Worm (Caenorhabditis elegans): ENCODE measurements around the gene lips-3.

lips-3 gene

DNA sequence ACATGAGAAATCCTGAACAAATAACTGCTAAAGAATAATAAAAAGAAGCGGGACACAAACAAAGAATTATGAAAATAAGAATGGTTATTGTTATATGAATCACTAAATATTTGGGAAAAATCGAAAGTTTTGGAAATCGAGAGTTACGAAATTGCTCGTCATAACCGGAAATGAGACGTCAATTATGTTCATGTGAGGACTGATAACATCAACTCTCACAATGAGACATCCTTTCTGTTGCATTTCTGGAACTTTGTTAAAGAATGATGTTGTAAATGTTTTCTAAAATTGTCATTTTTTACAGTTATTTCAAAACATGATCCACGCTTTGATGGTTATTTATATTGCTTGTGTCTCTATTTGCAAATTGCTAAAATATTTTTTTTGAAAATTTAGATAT is 31.6 kb downstream of the lips-3 start, which contains the start of gene T23F11.6:
T23F11.6 (minus strand) TSS at position 45 of the 400 bp plus-strand sequence.
- TF ChIP-seq unc-62 (GFP tag; optimal IDR thresholded peaks at IDR 0.05) = peak; percentile 73
- no peak for TF ChIP-seq T26A5.8 (tag; optimal IDR thresholded peaks at IDR 0.05)
- peak; percentile 44 for TF ChIP-seq nhr-80 (tag; optimal IDR thresholded peaks at IDR 0.05)
- TF ChIP-seq nhr-90 (tag; optimal IDR thresholded peaks at IDR 0.05) = no peak
- TF ChIP-seq cebp-1 (GFP tag; IDR thresholded peaks at IDR 0.05) = peak; percentile 46; the same call in 1 of the 2 replicates
- TF ChIP-seq cebp-1 (tag; optimal IDR thresholded peaks at IDR 0.05) = no peak
- TF ChIP-seq egl-44 (GFP tag; IDR thresholded peaks at IDR 0.05) = no peak

DNA sequence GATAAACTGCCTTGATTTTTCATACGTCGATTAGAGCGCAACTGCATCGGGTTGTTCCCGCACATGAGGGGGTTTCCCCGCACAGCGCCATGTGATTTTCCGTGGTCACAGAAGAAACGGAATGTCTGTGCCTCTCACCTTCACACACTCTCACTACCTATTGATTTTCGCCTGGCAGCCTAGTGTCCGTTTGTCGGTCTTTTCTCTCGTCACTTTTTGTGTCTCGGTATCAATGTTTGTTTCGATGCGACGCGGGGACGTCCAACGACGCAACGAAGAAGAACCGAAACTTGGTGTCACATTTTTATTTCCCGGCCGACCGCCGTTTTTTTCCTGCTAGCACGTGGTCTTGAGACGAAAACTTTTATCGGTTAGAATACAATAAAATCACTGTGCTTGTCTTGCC is 33.0 kb downstream of the lips-3 start:
- TF ChIP-seq lir-1 (GFP tag; conservative IDR thresholded peaks at IDR 0.05) = peak; percentile 71; the same call in 1 of the 2 replicates
- TF ChIP-seq hmg-20 (GFP tag; IDR thresholded peaks at IDR 0.05) = 0 out of 2 replicates have a peak, but pooled peaks have one; percentile 12
- no peak for TF ChIP-seq snpc-1.1 (tag; optimal IDR thresholded peaks at IDR 0.05; ENCODE audit: insufficient read depth)
- TF ChIP-seq C06A6.2 (GFP tag; conservative IDR thresholded peaks at IDR 0.05) = peak; percentile 84
- no peak for TF ChIP-seq ztf-28 (GFP tag; IDR thresholded peaks at IDR 0.05)
- peak; percentile 90 for TF ChIP-seq ceh-27 (GFP tag; optimal IDR thresholded peaks at IDR 0.05)
- TF ChIP-seq rcor-1 (GFP tag; IDR thresholded peaks at IDR 0.05) = peak; percentile 46
- peak; percentile 53; the same call in 1 of the 2 replicates for TF ChIP-seq Y53G8AR.9 (GFP tag; conservative IDR thresholded peaks at IDR 0.05)
- no peak for TF ChIP-seq bed-1 (GFP tag; IDR thresholded peaks at IDR 0.05)
- TF ChIP-seq attf-5 (GFP tag; optimal IDR thresholded peaks at IDR 0.05) = peak; percentile 98
- peak; percentile 91 for TF ChIP-seq lin-40 (tag; optimal IDR thresholded peaks at IDR 0.05)
- TF ChIP-seq B0336.3 (GFP tag; IDR thresholded peaks at IDR 0.05) = peak; percentile 93
- 0 out of 2 replicates have a peak, but pooled peaks have one; percentile 46 for TF ChIP-seq F37B4.10 (GFP tag; IDR thresholded peaks at IDR 0.05)
- TF ChIP-seq ztf-3 (GFP tag; optimal IDR thresholded peaks at IDR 0.05) = peak; percentile 56
- no peak for TF ChIP-seq ceh-40 (GFP tag; IDR thresholded peaks at IDR 0.05)
- TF ChIP-seq hsf-1 (GFP tag; IDR thresholded peaks at IDR 0.05) = 0 out of 2 replicates have a peak, but pooled peaks have one; percentile 35
- peak; percentile 79; the same call in 1 of the 2 replicates for TF ChIP-seq pbrm-1 (GFP tag; IDR thresholded peaks at IDR 0.05)
- peak; percentile 83 for TF ChIP-seq unc-62 (GFP tag; optimal IDR thresholded peaks at IDR 0.05)
- peak; percentile 20 for TF ChIP-seq mxl-1 (tag; optimal IDR thresholded peaks at IDR 0.05)
- TF ChIP-seq B0035.1 (tag; optimal IDR thresholded peaks at IDR 0.05) = peak; percentile 60
- TF ChIP-seq F57C9.4 (tag; optimal IDR thresholded peaks at IDR 0.05) = no peak
- peak; percentile 86 for TF ChIP-seq ets-4 (GFP tag; optimal IDR thresholded peaks at IDR 0.05)
- no peak for TF ChIP-seq rpc-1 (optimal IDR thresholded peaks at IDR 0.05)
- no peak for TF ChIP-seq rpc-1 (tag; optimal IDR thresholded peaks at IDR 0.05)
- peak; percentile 94 for TF ChIP-seq ztf-26 (tag; optimal IDR thresholded peaks at IDR 0.05)
- TF ChIP-seq efl-1 (GFP tag; optimal IDR thresholded peaks at IDR 0.05) = peak; percentile 22
- peak in 1 of 3 experiments; percentile 66 for TF ChIP-seq lin-35 (GFP tag; optimal IDR thresholded peaks at IDR 0.05)
- TF ChIP-seq ceh-58 (GFP tag; IDR thresholded peaks at IDR 0.05) = no peak
- peak; percentile 81 for TF ChIP-seq egl-44 (GFP tag; IDR thresholded peaks at IDR 0.05)
- no peak for TF ChIP-seq ceh-79 (tag; optimal IDR thresholded peaks at IDR 0.05)
- peak; percentile 48; the same call in 1 of the 2 replicates for TF ChIP-seq lin-26 (GFP tag; IDR thresholded peaks at IDR 0.05)
- peak; percentile 62; the same call in 1 of the 2 replicates for TF ChIP-seq Y67H2A.10 (GFP tag; conservative IDR thresholded peaks at IDR 0.05)
- TF ChIP-seq hrde-1 (tag; optimal IDR thresholded peaks at IDR 0.05; ENCODE audit: borderline replicate concordance) = no peak
- no peak for TF ChIP-seq Y95B8A.8 (GFP tag; IDR thresholded peaks at IDR 0.05)
- TF ChIP-seq cebp-1 (GFP tag; IDR thresholded peaks at IDR 0.05) = peak; percentile 37; the same call in 1 of the 2 replicates
- peak; percentile 93 for TF ChIP-seq cebp-1 (tag; optimal IDR thresholded peaks at IDR 0.05)
- peak; percentile 70 for TF ChIP-seq die-1 (tag; optimal IDR thresholded peaks at IDR 0.05)
- TF ChIP-seq nhr-27 (tag; optimal IDR thresholded peaks at IDR 0.05) = peak; percentile 50
- TF ChIP-seq let-526 (GFP tag; IDR thresholded peaks at IDR 0.05) = 0 out of 2 replicates have a peak, but pooled peaks have one; percentile 30
- peak; percentile 95 for TF ChIP-seq somi-1 (GFP tag; optimal IDR thresholded peaks at IDR 0.05)
- peak; percentile 10; the same call in 1 of the 2 replicates for TF ChIP-seq egrh-3 (GFP tag; IDR thresholded peaks at IDR 0.05)
- no peak for TF ChIP-seq sea-2 (GFP tag; IDR thresholded peaks at IDR 0.05)
- TF ChIP-seq ztf-25 (GFP tag; IDR thresholded peaks at IDR 0.05) = no peak
- peak; percentile 97 for TF ChIP-seq ztf-22 (GFP tag; optimal IDR thresholded peaks at IDR 0.05)
